Fruit fly (Drosophila melanogaster) whole organism, embryonic: Measurements from ENCODE around the gene CG18213.

Experiments used
- Atf6 ChIP-seq: fragments of 200-800 bp; sonication (Bioruptor generic); IDR thresholded peaks from 2 replicates; pipeline ENCODE4 v1.3.6; 2022; ENCODE audit warnings: missing biosample characterization, missing genetic modification characterization
- BtbVII ChIP-seq: fragments of 200-800 bp; sonication (Bioruptor generic); optimal IDR thresholded peaks from 3 replicates; lab custom pipeline; 2017; ENCODE audit warnings: missing biosample characterization, mild to moderate bottlenecking, missing genetic modification characterization
- CG1024 ChIP-seq: fragments of 200-800 bp; sonication (Bioruptor generic); IDR thresholded peaks from 2 replicates; pipeline ENCODE4 v1.3.6; 2022; ENCODE audit warnings: missing biosample characterization, missing genetic modification characterization
- CG11696 ChIP-seq: fragments of 200-800 bp; sonication (Bioruptor generic); IDR thresholded peaks from 2 replicates; pipeline ENCODE4 v1.3.6; 2022; ENCODE audit warnings: missing biosample characterization, missing genetic modification characterization
- CG12155 ChIP-seq: fragments of 200-800 bp; sonication (Bioruptor generic); optimal IDR thresholded peaks from 3 replicates; lab custom pipeline; 2016; ENCODE audit warnings: missing biosample characterization, missing genetic modification characterization
- CG12391 ChIP-seq: fragments of 200-800 bp; sonication (Bioruptor generic); optimal IDR thresholded peaks from 3 replicates; lab custom pipeline; 2018; ENCODE audit warnings: missing biosample characterization, mild to moderate bottlenecking, missing genetic modification characterization, moderate library complexity
- CG12769 ChIP-seq: fragments of 200-800 bp; sonication (Bioruptor generic); optimal IDR thresholded peaks from 2 replicates; lab custom pipeline; 2019; ENCODE audit warnings: missing biosample characterization, mild to moderate bottlenecking, missing genetic modification characterization, moderate library complexity
- CG13287 ChIP-seq: fragments of 200-800 bp; sonication (Bioruptor generic); IDR thresholded peaks from 2 replicates; pipeline ENCODE4 v1.3.6; 2022; ENCODE audit warnings: missing biosample characterization, missing genetic modification characterization; ENCODE audit not compliant: partially characterized antibody
- CG1832 ChIP-seq: fragments of 200-800 bp; sonication (Bioruptor generic); optimal IDR thresholded peaks from 2 replicates; lab custom pipeline; 2017; ENCODE audit warnings: missing biosample characterization, mild to moderate bottlenecking, missing genetic modification characterization, inconsistent platforms
- CG18764 ChIP-seq: fragments of 200-800 bp; sonication (Bioruptor generic); optimal IDR thresholded peaks from 3 replicates; lab custom pipeline; 2016; ENCODE audit warnings: missing biosample characterization, missing genetic modification characterization
- CG32772 ChIP-seq: fragments of 200-800 bp; sonication (Bioruptor generic); IDR thresholded peaks from 2 replicates; pipeline ENCODE4 v1.3.6; 2022; ENCODE audit warnings: missing biosample characterization, missing genetic modification characterization
- CG34422 ChIP-seq: fragments of 200-800 bp; sonication (Bioruptor generic); IDR thresholded peaks from 3 replicates; pipeline ENCODE4 v1.3.6; 2022; ENCODE audit warnings: missing biosample characterization, missing genetic modification characterization
- CG4617 ChIP-seq: fragments of 200-800 bp; sonication (Bioruptor generic); optimal IDR thresholded peaks from 3 replicates; lab custom pipeline; 2016; ENCODE audit warnings: missing biosample characterization, missing genetic modification characterization, borderline replicate concordance
- CG6689 ChIP-seq: fragments of 200-800 bp; sonication (Bioruptor generic); IDR thresholded peaks from 2 replicates; pipeline ENCODE4 v1.3.6; 2022; ENCODE audit warnings: missing biosample characterization, missing genetic modification characterization
- CG9817 ChIP-seq: fragments of 200-800 bp; sonication (Bioruptor generic); optimal IDR thresholded peaks from 2 replicates; lab custom pipeline; 2018; ENCODE audit warnings: missing biosample characterization, mild to moderate bottlenecking, missing genetic modification characterization, moderate library complexity
- CrebB ChIP-seq: fragments of 200-800 bp; sonication (Bioruptor generic); optimal IDR thresholded peaks from 3 replicates; lab custom pipeline; 2018; ENCODE audit warnings: missing biosample characterization, mild to moderate bottlenecking, missing genetic modification characterization
- Deaf1 ChIP-seq: fragments of 200-800 bp; optimal IDR thresholded peaks from 3 replicates; lab custom pipeline; 2019; ENCODE audit warnings: missing biosample characterization, mild to moderate bottlenecking, missing genetic modification characterization, moderate library complexity
- Dp ChIP-seq: fragments of 200-800 bp; sonication (Bioruptor generic); optimal IDR thresholded peaks from 2 replicates; lab custom pipeline; 2018; ENCODE audit warnings: missing biosample characterization, mild to moderate bottlenecking, missing genetic modification characterization, moderate library complexity
- Drgx ChIP-seq: fragments of 200-800 bp; sonication (Bioruptor generic); IDR thresholded peaks from 2 replicates; pipeline ENCODE4 v1.3.6; 2022; ENCODE audit warnings: missing biosample characterization, missing genetic modification characterization
- ERR ChIP-seq: fragments of 200-800 bp; sonication (Bioruptor generic); optimal IDR thresholded peaks from 2 replicates; lab custom pipeline; 2016; ENCODE audit warnings: missing biosample characterization, missing genetic modification characterization
- HHEX ChIP-seq: fragments of 200-800 bp; sonication (Bioruptor generic); optimal IDR thresholded peaks from 3 replicates; lab custom pipeline; 2017; ENCODE audit warnings: missing biosample characterization, mild to moderate bottlenecking, missing genetic modification characterization, missing genetic modification reagents
- HmgZ ChIP-seq: fragments of 200-800 bp; sonication (Bioruptor generic); optimal IDR thresholded peaks from 2 replicates; lab custom pipeline; 2018; ENCODE audit warnings: missing biosample characterization, mild to moderate bottlenecking, missing genetic modification characterization
- Jarid2 ChIP-seq: fragments of 200-800 bp; sonication (Bioruptor generic); optimal IDR thresholded peaks from 3 replicates; lab custom pipeline; 2017; ENCODE audit warnings: mild to moderate bottlenecking, missing biosample characterization, missing genetic modification reagents, missing genetic modification characterization
- Lhr ChIP-seq: fragments of 200-800 bp; sonication (Bioruptor generic); optimal IDR thresholded peaks from 3 replicates; lab custom pipeline; 2017; ENCODE audit warnings: mild to moderate bottlenecking, missing biosample characterization, missing genetic modification reagents, missing genetic modification characterization
- Lpt ChIP-seq: fragments of >200 bp; optimal IDR thresholded peaks from 2 replicates; lab custom pipeline; 2018; ENCODE audit warnings: missing biosample characterization, missing genetic modification characterization
- Max ChIP-seq: fragments of 200-800 bp; sonication (Bioruptor generic); optimal IDR thresholded peaks from 2 replicates; lab custom pipeline; 2016; ENCODE audit warnings: missing biosample characterization, mild to moderate bottlenecking, missing genetic modification characterization
- Myb ChIP-seq: fragments of 200-800 bp; sonication (Bioruptor generic); optimal IDR thresholded peaks from 2 replicates; lab custom pipeline; 2016; ENCODE audit warnings: missing biosample characterization, missing genetic modification characterization
- PHDP ChIP-seq: fragments of 200-800 bp; sonication (Bioruptor generic); optimal IDR thresholded peaks from 3 replicates; lab custom pipeline; 2018; ENCODE audit warnings: missing biosample characterization, mild to moderate bottlenecking, missing genetic modification characterization, moderate library complexity
- Ptx1 ChIP-seq: fragments of 200-800 bp; sonication (Bioruptor generic); IDR thresholded peaks from 2 replicates; pipeline ENCODE4 v1.3.6; 2022; ENCODE audit warnings: missing biosample characterization, missing genetic modification characterization
- Ssrp ChIP-seq: fragments of 200-800 bp; sonication (Bioruptor generic); optimal IDR thresholded peaks from 2 replicates; lab custom pipeline; 2018; ENCODE audit warnings: missing biosample characterization, mild to moderate bottlenecking, missing genetic modification characterization, moderate library complexity
- TFAM ChIP-seq: fragments of 200-800 bp; sonication (Bioruptor generic); optimal IDR thresholded peaks from 2 replicates; lab custom pipeline; 2017; ENCODE audit warnings: missing biosample characterization, missing genetic modification characterization, inconsistent platforms
- Taf1 ChIP-seq: fragments of 200-800 bp; sonication (Bioruptor generic); IDR thresholded peaks from 2 replicates; pipeline ENCODE4 v1.3.6; 2022; ENCODE audit warnings: missing biosample characterization, missing genetic modification characterization
- amos ChIP-seq: fragments of 200-800 bp; sonication (Bioruptor generic); IDR thresholded peaks from 2 replicates; pipeline ENCODE4 v1.3.6; 2022; ENCODE audit warnings: missing biosample characterization, missing genetic modification characterization; ENCODE audit not compliant: partially characterized antibody
- ap ChIP-seq: fragments of 200-800 bp; sonication (Bioruptor generic); IDR thresholded peaks from 2 replicates; pipeline ENCODE4 v1.3.6; 2022; ENCODE audit warnings: missing biosample characterization, missing genetic modification characterization
- ci ChIP-seq: fragments of 200-800 bp; sonication (Bioruptor generic); IDR thresholded peaks from 3 replicates; pipeline ENCODE4 v1.3.6; 2022; ENCODE audit warnings: missing biosample characterization, missing genetic modification characterization
- croc ChIP-seq: fragments of 200-800 bp; sonication (Bioruptor generic); conservative IDR thresholded peaks from 3 replicates; pipeline ENCODE4 v1.3.6; 2022; ENCODE audit warnings: missing biosample characterization, missing genetic modification characterization
- crp ChIP-seq, 2 experiments: fragments of 200-800 bp; sonication (Bioruptor generic); optimal IDR thresholded peaks; 2 replicates in 1 of 2; 3 replicates in 1 of 2; lab custom pipeline; 2017; ENCODE audit warnings: missing biosample characterization in 2 of 2, missing genetic modification characterization in 2 of 2, mild to moderate bottlenecking in 1 of 2, moderate library complexity in 1 of 2
- ewg ChIP-seq: fragments of 200-800 bp; sonication (Bioruptor generic); optimal IDR thresholded peaks from 3 replicates; lab custom pipeline; 2017; ENCODE audit warnings: mild to moderate bottlenecking, missing biosample characterization, missing genetic modification reagents, missing genetic modification characterization
- exex ChIP-seq: fragments of 200-800 bp; sonication (Bioruptor generic); optimal IDR thresholded peaks from 4 replicates; lab custom pipeline; 2018; ENCODE audit warnings: missing biosample characterization, mild to moderate bottlenecking, missing genetic modification characterization, moderate library complexity
- fd3F ChIP-seq: fragments of 200-800 bp; sonication (Bioruptor generic); optimal IDR thresholded peaks from 2 replicates; lab custom pipeline; 2018; ENCODE audit warnings: missing biosample characterization, mild to moderate bottlenecking, missing genetic modification characterization, moderate library complexity
- gro ChIP-seq: fragments of 200-800 bp; sonication (Bioruptor generic); optimal IDR thresholded peaks from 2 replicates; lab custom pipeline; 2016; ENCODE audit warnings: missing biosample characterization, missing genetic modification characterization
- gsb-n ChIP-seq: fragments of 200-800 bp; sonication (Bioruptor generic); optimal IDR thresholded peaks from 3 replicates; lab custom pipeline; 2018; ENCODE audit warnings: missing biosample characterization, mild to moderate bottlenecking, missing genetic modification characterization
- her ChIP-seq: fragments of 200-800 bp; sonication (Bioruptor generic); optimal IDR thresholded peaks from 2 replicates; lab custom pipeline; 2016; ENCODE audit warnings: missing biosample characterization, missing genetic modification characterization
- hkb ChIP-seq, 2 experiments: fragments of 200-800 bp in 1 of 2; fragments of >200 bp in 1 of 2; sonication (Bioruptor generic) in 1 of 2; IDR thresholded peaks in 1 of 2; optimal IDR thresholded peaks in 1 of 2; 2 replicates each; pipeline versions ENCODE4 v1.3.6 to Lab custom; 2017 to 2022; ENCODE audit warnings: missing biosample characterization in 1 of 2, missing genetic modification characterization in 1 of 2
- knrl ChIP-seq: fragments of 200-800 bp; sonication (Bioruptor generic); IDR thresholded peaks from 3 replicates; pipeline ENCODE4 v1.3.6; 2022; ENCODE audit warnings: missing biosample characterization, missing genetic modification characterization; ENCODE audit not compliant: partially characterized antibody
- nerfin-1 ChIP-seq: fragments of 200-800 bp; sonication (Bioruptor generic); optimal IDR thresholded peaks from 3 replicates; lab custom pipeline; 2019; ENCODE audit warnings: missing biosample characterization, mild to moderate bottlenecking, missing genetic modification characterization, moderate library complexity
- pb ChIP-seq: fragments of 200-800 bp; sonication (Bioruptor generic); optimal IDR thresholded peaks from 3 replicates; lab custom pipeline; 2016; ENCODE audit warnings: missing biosample characterization, missing genetic modification characterization
- salm ChIP-seq: fragments of 200-800 bp; sonication (Bioruptor generic); optimal IDR thresholded peaks from 2 replicates; lab custom pipeline; 2018; ENCODE audit warnings: missing biosample characterization, mild to moderate bottlenecking, missing genetic modification characterization
- seq ChIP-seq: fragments of 200-800 bp; sonication (Bioruptor generic); IDR thresholded peaks from 2 replicates; pipeline ENCODE4 v1.3.6; 2022; ENCODE audit warnings: missing biosample characterization, missing genetic modification characterization

Gene CG18213

DNA sequence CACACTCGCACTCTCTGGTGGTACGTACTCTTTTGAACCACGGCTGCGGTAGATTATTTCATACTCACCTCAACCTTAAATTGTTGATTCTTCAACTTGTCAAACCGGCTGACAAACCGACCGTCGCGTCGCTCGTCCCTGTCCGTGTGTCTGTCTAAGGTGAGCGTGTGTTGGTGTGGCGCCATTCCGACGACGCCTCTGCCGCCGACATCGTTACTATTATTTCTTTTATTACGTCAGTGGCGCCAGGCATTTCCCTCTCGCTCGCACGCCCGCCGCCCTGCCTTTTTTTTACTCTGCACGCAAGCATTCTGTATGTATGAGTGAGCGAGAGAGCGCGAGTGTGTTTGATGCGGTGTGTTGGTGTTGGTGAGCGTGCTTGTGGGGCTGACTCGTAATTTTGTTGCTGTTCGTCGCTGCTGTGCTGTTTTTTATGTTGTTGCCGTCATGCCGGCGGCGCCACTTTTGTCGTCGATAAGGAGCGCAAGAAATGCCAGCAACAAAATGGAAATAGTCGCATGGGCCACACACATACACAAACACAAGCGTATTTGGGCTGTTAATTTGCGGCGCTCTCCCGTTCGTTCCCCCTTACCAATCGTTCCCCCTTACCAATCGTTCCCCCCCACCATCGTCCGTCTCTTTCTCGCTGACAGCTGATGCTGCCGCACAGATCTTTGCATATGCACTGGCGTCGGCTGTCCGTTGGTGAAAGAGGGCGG lies 16.3 kb upstream of the CG18213 start (continued):
- TF ChIP-seq knrl (GFP tag; lab: Robert Waterston, UW) (no peak), Ssrp (tag; lab: Kevin White, UChicago) (no peak), CG6689 (GFP tag; lab: Robert Waterston, UW) (no peak), CG12769 (tag; lab: Kevin White, UChicago) (peak; percentile 97), BtbVII (GFP tag; lab: Kevin White, UChicago) (peak; percentile 82), her (GFP tag; lab: Kevin White, UChicago) (no peak), CG12155 (GFP tag; lab: Kevin White, UChicago) (no peak), TFAM (GFP tag; lab: Kevin White, UChicago) (no peak), Dp (GFP tag; lab: Kevin White, UChicago) (peak; percentile 8), Drgx (GFP tag; lab: Robert Waterston, UW) (peak; percentile 51), Atf6 (GFP tag; lab: Robert Waterston, UW) (peak; percentile 50), CG1024 (no peak), ewg (GFP tag; lab: Kevin White, UChicago) (no peak), ERR (GFP tag; lab: Kevin White, UChicago) (peak; percentile 45), crp (GFP tag; optimal IDR thresholded peaks at IDR 0.05; lab: Kevin White, UChicago) (peak in 1 of 2 experiments; percentile 67), Deaf1 (tag; lab: Kevin White, UChicago) (peak; percentile 82), CG1832 (GFP tag; lab: Kevin White, UChicago) (peak; percentile 92), CG4617 (no peak), croc (no peak), CG34422 (peak; percentile 63; the same call in 1 of the 3 replicates), CG12391 (tag; lab: Kevin White, UChicago) (no peak), ci (GFP tag; lab: Robert Waterston, UW) (peak; percentile 69), pb (GFP tag; lab: Kevin White, UChicago) (peak; percentile 18), Lhr (no peak), HHEX (GFP tag; lab: Kevin White, UChicago) (no peak), salm (tag; lab: Kevin White, UChicago) (peak; percentile 13), Jarid2 (GFP tag; lab: Kevin White, UChicago) (peak; percentile 15), CrebB (peak; percentile 31), Max (GFP tag; lab: Kevin White, UChicago) (no peak), ap (GFP tag; lab: Robert Waterston, UW) (no peak), seq (GFP tag; lab: Robert Waterston, UW) (no peak), gro (GFP tag; lab: Kevin White, UChicago) (peak; percentile 77), amos (GFP tag; lab: Robert Waterston, UW) (no peak; the same call in 1 of the 2 replicates), HmgZ (tag; lab: Kevin White, UChicago) (peak; percentile 57), Taf1 (GFP tag; lab: Robert Waterston, UW) (no peak), CG9817 (tag; lab: Kevin White, UChicago) (no peak), exex (tag; lab: Kevin White, UChicago) (peak; percentile 57), gsb-n (tag; lab: Kevin White, UChicago) (no peak), Lpt (peak; percentile 85), Myb (GFP tag; lab: Kevin White, UChicago) (no peak), nerfin-1 (tag; lab: Kevin White, UChicago) (no peak), Ptx1 (GFP tag; lab: Robert Waterston, UW) (no peak), CG32772 (GFP tag; lab: Robert Waterston, UW) (no peak; the same call in 1 of the 2 replicates), PHDP (tag; lab: Kevin White, UChicago) (peak; percentile 2), CG11696 (GFP tag; lab: Robert Waterston, UW) (no peak), hkb (optimal IDR thresholded peaks at IDR 0.05; lab: Kevin White, UChicago) (no peak), hkb (GFP tag; IDR thresholded peaks at IDR 0.05; lab: Robert Waterston, UW) (peak; percentile 29; the same call in 1 of the 2 replicates), CG13287 (GFP tag; lab: Robert Waterston, UW) (peak; percentile 55), fd3F (no peak), CG18764 (GFP tag; lab: Kevin White, UChicago) (no peak)
